Fruit fly (Drosophila melanogaster): ENCODE data around the gene Aplip1.
A peak's percentile ranks its signal among the peaks of the same experiment; 100 is the strongest.

Gene Aplip1

DNA sequence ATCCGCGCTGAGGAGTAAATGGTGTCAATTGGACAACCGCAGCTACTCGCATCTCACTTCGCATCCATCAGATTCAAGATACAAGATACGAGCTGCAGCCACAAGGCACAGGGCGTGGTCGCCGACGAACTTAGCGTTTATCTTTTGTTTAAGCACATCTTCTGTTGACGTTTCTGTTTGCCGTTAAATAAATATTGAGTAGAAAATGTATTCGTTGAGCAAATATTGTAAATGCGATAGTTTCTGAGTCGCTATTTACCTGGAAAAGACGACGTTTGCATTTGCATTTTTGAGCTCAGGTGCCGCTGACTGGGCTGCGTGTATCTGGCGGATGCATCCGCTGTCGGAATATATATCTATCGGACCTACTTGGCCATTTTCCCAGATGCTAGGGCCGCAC lies 29.9 kb upstream of the Aplip1 start (continued):
- TF ChIP-seq CG31388 (GFP tag; optimal IDR thresholded peaks at IDR 0.05) (no peak), mld (GFP tag; IDR thresholded peaks at IDR 0.05; ENCODE audit: partially characterized antibody) (no peak), Eip74EF (GFP tag; optimal IDR thresholded peaks at IDR 0.05) (peak in 1 of 2 experiments; percentile 8), phol (tag; optimal IDR thresholded peaks at IDR 0.05) (no peak), CG17361 (GFP tag; IDR thresholded peaks at IDR 0.05) (no peak), CG10543 (GFP tag; optimal IDR thresholded peaks at IDR 0.05) (peak; percentile 50), cad (GFP tag; optimal IDR thresholded peaks at IDR 0.05) (no peak), shn (GFP tag; optimal IDR thresholded peaks at IDR 0.05) (no peak), CG12071 (GFP tag; optimal IDR thresholded peaks at IDR 0.05) (peak; percentile 76), Atf3 (GFP tag; optimal IDR thresholded peaks at IDR 0.05) (no peak), Awh (GFP tag; IDR thresholded peaks at IDR 0.05) (peak; percentile 88; the same call in 1 of the 2 replicates), ranshi (GFP tag; IDR thresholded peaks at IDR 0.05) (peak; percentile 22; the same call in 1 of the 2 replicates), CG17829 (tag; optimal IDR thresholded peaks at IDR 0.05) (peak; percentile 25), CG7987 (GFP tag; optimal IDR thresholded peaks at IDR 0.05) (peak; percentile 64), CG2129 (GFP tag; IDR thresholded peaks at IDR 0.05; ENCODE audit: partially characterized antibody) (no peak), Dbx (GFP tag; IDR thresholded peaks at IDR 0.05) (no peak), Atf6 (GFP tag; IDR thresholded peaks at IDR 0.05) (no peak), CG1647 (GFP tag; optimal IDR thresholded peaks at IDR 0.05) (peak; percentile 2), B-H1 (GFP tag; IDR thresholded peaks at IDR 0.05) (no peak), Neu2 (GFP tag; optimal IDR thresholded peaks at IDR 0.05; ENCODE audit: borderline replicate concordance) (no peak), Mad (GFP tag; optimal IDR thresholded peaks at IDR 0.05) (no peak), h (optimal IDR thresholded peaks at IDR 0.05) (no peak), MESR4 (GFP tag; optimal IDR thresholded peaks at IDR 0.05) (no peak), CG3407 (GFP tag; optimal IDR thresholded peaks at IDR 0.05) (peak; percentile 92), NFAT (GFP tag; IDR thresholded peaks at IDR 0.05) (no peak), Hr51 (GFP tag; optimal IDR thresholded peaks at IDR 0.05) (no peak), CG9817 (tag; optimal IDR thresholded peaks at IDR 0.05) (no peak), CG18599 (GFP tag; optimal IDR thresholded peaks at IDR 0.05) (peak; percentile 47), CG7357 (GFP tag; IDR thresholded peaks at IDR 0.05) (no peak), zfh1 (GFP tag; IDR thresholded peaks at IDR 0.05) (peak; percentile 88), otp (GFP tag; IDR thresholded peaks at IDR 0.05) (peak; percentile 78; the same call in 2 of the 3 replicates), grn (GFP tag; optimal IDR thresholded peaks at IDR 0.05) (peak; percentile 59), HmgD (GFP tag; optimal IDR thresholded peaks at IDR 0.05) (no peak), CG8924 (tag; optimal IDR thresholded peaks at IDR 0.05) (peak; percentile 24), CG2875 (GFP tag; optimal IDR thresholded peaks at IDR 0.05) (peak; percentile 87), Optix (GFP tag; IDR thresholded peaks at IDR 0.05) (no peak), Chrac-16 (GFP tag; optimal IDR thresholded peaks at IDR 0.05) (no peak), dysf (GFP tag; IDR thresholded peaks at IDR 0.05) (no peak), wdn (GFP tag; IDR thresholded peaks at IDR 0.05) (no peak), chm (GFP tag; IDR thresholded peaks at IDR 0.05) (peak; percentile 63; the same call in 1 of the 2 replicates), CG10431 (GFP tag; optimal IDR thresholded peaks at IDR 0.05) (peak; percentile 87), CG16779 (GFP tag; IDR thresholded peaks at IDR 0.05) (no peak), lov (optimal IDR thresholded peaks at IDR 0.05) (no peak), lov (GFP tag; IDR thresholded peaks at IDR 0.05) (peak; percentile 79; the same call in 1 of the 3 replicates), E2f2 (GFP tag; IDR thresholded peaks at IDR 0.05) (no peak), Six4 (GFP tag; optimal IDR thresholded peaks at IDR 0.05) (no peak), ind (GFP tag; optimal IDR thresholded peaks at IDR 0.05) (no peak), CG11085 (GFP tag; IDR thresholded peaks at IDR 0.05) (no peak), CG10209 (GFP tag; optimal IDR thresholded peaks at IDR 0.05) (peak; percentile 70), GATAe (GFP tag; conservative IDR thresholded peaks at IDR 0.05) (no peak), CG1832 (GFP tag; optimal IDR thresholded peaks at IDR 0.05) (no peak), Dll (GFP tag; IDR thresholded peaks at IDR 0.05; ENCODE audit: partially characterized antibody) (no peak)

Data from whole organism, embryonic.